Fruit fly (Drosophila melanogaster): ENCODE results near the gene squ.

Gene squ

dm6 chr2L:16679817-16680683 is at the start of gene squ, which contains the start of gene grp (continued):
- peak; percentile 92 for TF ChIP-seq chinmo (GFP tag; IDR thresholded peaks at IDR 0.05; ENCODE audit: partially characterized antibody)
- TF ChIP-seq CG4820 (GFP tag; optimal IDR thresholded peaks at IDR 0.05): no peak
- no peak for TF ChIP-seq sens-2 (GFP tag; IDR thresholded peaks at IDR 0.05)
- TF ChIP-seq lilli (GFP tag; optimal IDR thresholded peaks at IDR 0.05): no peak
- TF ChIP-seq dmrt11E (tag; optimal IDR thresholded peaks at IDR 0.05): no peak
- TF ChIP-seq trem (tag; optimal IDR thresholded peaks at IDR 0.05): peak; percentile 17
- peak; percentile 92 for TF ChIP-seq CG7928 (GFP tag; optimal IDR thresholded peaks at IDR 0.05)
- no peak for TF ChIP-seq crp (GFP tag; optimal IDR thresholded peaks at IDR 0.05)
- TF ChIP-seq peb (GFP tag; IDR thresholded peaks at IDR 0.05): no peak
- no peak for TF ChIP-seq CG5953 (GFP tag; IDR thresholded peaks at IDR 0.05)
- no peak for TF ChIP-seq Xbp1 (GFP tag; optimal IDR thresholded peaks at IDR 0.05)
- no peak for TF ChIP-seq CG10366 (GFP tag; IDR thresholded peaks at IDR 0.05)
- peak; percentile 97 for TF ChIP-seq bbx (GFP tag; IDR thresholded peaks at IDR 0.05; ENCODE audit: partially characterized antibody)
- no peak for TF ChIP-seq odd (GFP tag; optimal IDR thresholded peaks at IDR 0.05)
- no peak for TF ChIP-seq CG12236 (GFP tag; optimal IDR thresholded peaks at IDR 0.05)
- no peak for TF ChIP-seq al (GFP tag; IDR thresholded peaks at IDR 0.05)
- peak; percentile 93 for TF ChIP-seq Dll (GFP tag; IDR thresholded peaks at IDR 0.05; ENCODE audit: partially characterized antibody)
- no peak for TF ChIP-seq sisA (GFP tag; IDR thresholded peaks at IDR 0.05)
- peak; percentile 31 for TF ChIP-seq phol (tag; optimal IDR thresholded peaks at IDR 0.05)
- peak; percentile 99 for TF ChIP-seq tna (GFP tag; IDR thresholded peaks at IDR 0.05; ENCODE audit: partially characterized antibody)
- TF ChIP-seq CG9876 (GFP tag; optimal IDR thresholded peaks at IDR 0.05): no peak
- peak; percentile 18; the same call in 1 of the 2 replicates for TF ChIP-seq vvl (GFP tag; IDR thresholded peaks at IDR 0.05)
- TF ChIP-seq CG18599 (GFP tag; optimal IDR thresholded peaks at IDR 0.05): no peak
- no peak for TF ChIP-seq wor (GFP tag; IDR thresholded peaks at IDR 0.05)
- TF ChIP-seq CG18764 (GFP tag; optimal IDR thresholded peaks at IDR 0.05): no peak
- no peak for TF ChIP-seq CG10321 (GFP tag; IDR thresholded peaks at IDR 0.05)
- TF ChIP-seq rib (GFP tag; IDR thresholded peaks at IDR 0.05): peak; percentile 36; the same call in 1 of the 2 replicates
- peak; percentile 60 for TF ChIP-seq E2f2 (GFP tag; IDR thresholded peaks at IDR 0.05)
- peak; percentile 45 for TF ChIP-seq zen (tag; optimal IDR thresholded peaks at IDR 0.05)
- TF ChIP-seq vfl (GFP tag; optimal IDR thresholded peaks at IDR 0.05): no peak
- no peak for TF ChIP-seq fd3F (GFP tag; optimal IDR thresholded peaks at IDR 0.05)
- no peak for TF ChIP-seq gce (GFP tag; IDR thresholded peaks at IDR 0.05)
- no peak for TF ChIP-seq slp2 (GFP tag; optimal IDR thresholded peaks at IDR 0.05)
- peak; percentile 38 for TF ChIP-seq Abd-B (GFP tag; optimal IDR thresholded peaks at IDR 0.05)
- TF ChIP-seq CG14965 (GFP tag; optimal IDR thresholded peaks at IDR 0.05; ENCODE audit: borderline replicate concordance): no peak
- peak in 1 of 3 experiments; percentile 93 for TF ChIP-seq Stat92E (GFP tag; optimal IDR thresholded peaks at IDR 0.05)
- no peak for TF ChIP-seq br (optimal IDR thresholded peaks at IDR 0.05)
- no peak for TF ChIP-seq pum (GFP tag; optimal IDR thresholded peaks at IDR 0.05)
- no peak for TF ChIP-seq CG17359 (tag; optimal IDR thresholded peaks at IDR 0.05)

- TF ChIP-seq Dek (tag; optimal IDR thresholded peaks at IDR 0.05): no peak
- TF ChIP-seq Gug (GFP tag; IDR thresholded peaks at IDR 0.05): no peak
- TF ChIP-seq Nf-YA (GFP tag; IDR thresholded peaks at IDR 0.05): no peak
- peak; percentile 16 for TF ChIP-seq Blimp-1 (GFP tag; optimal IDR thresholded peaks at IDR 0.05)
- TF ChIP-seq sob (GFP tag; IDR thresholded peaks at IDR 0.05): 0 out of 2 replicates have a peak, but pooled peaks have one; percentile 6
- TF ChIP-seq CG2199 (GFP tag; IDR thresholded peaks at IDR 0.05): peak; percentile 89
- no peak for TF ChIP-seq slbo (GFP tag; IDR thresholded peaks at IDR 0.05)
- TF ChIP-seq CG33557 (GFP tag; optimal IDR thresholded peaks at IDR 0.05): peak; percentile 41
- TF ChIP-seq gt (GFP tag; IDR thresholded peaks at IDR 0.05): no peak
- no peak for TF ChIP-seq Hmx (GFP tag; optimal IDR thresholded peaks at IDR 0.05)
- no peak for TF ChIP-seq mld (GFP tag; IDR thresholded peaks at IDR 0.05; ENCODE audit: partially characterized antibody)
- TF ChIP-seq otp (GFP tag; IDR thresholded peaks at IDR 0.05): peak; percentile 23; the same call in 1 of the 3 replicates
- TF ChIP-seq H2.0 (GFP tag; IDR thresholded peaks at IDR 0.05): no peak
These were observed 42.5 kb upstream of the squ start for dm6 chr2L:16637335-16637734.

All from whole organism, embryonic.